Worm (Caenorhabditis elegans) whole organism, early embryonic: ENCODE data around the gene R13A1.10.
"Not testable (repeated sequence)": the region's sequence is repeated elsewhere in the genome, so short reads cannot be mapped to it uniquely, and the experiment has no call there.

Source experiments
- B0310.2 ChIP-seq: sonication (generic microtip); optimal IDR thresholded peaks from 2 replicates; lab custom pipeline; 2016; ENCODE audit warnings: mild to moderate bottlenecking, missing genetic modification characterization, missing compliant biosample characterization
- aly-1 ChIP-seq: sonication (generic microtip); optimal IDR thresholded peaks from 2 replicates; lab custom pipeline; 2016; ENCODE audit warnings: missing genetic modification characterization, missing compliant biosample characterization
- ama-1 ChIP-seq: fragments of 150-350 bp; optimal IDR thresholded peaks from 2 replicates; lab custom pipeline; 2014
- ets-7 ChIP-seq: sonication (generic microtip); optimal IDR thresholded peaks from 2 replicates; lab custom pipeline; 2016; ENCODE audit warnings: missing genotype, missing genetic modification characterization, missing compliant biosample characterization
- flt-1 ChIP-seq: fragments of 200-800 bp; sonication (Bioruptor generic); IDR thresholded peaks from 2 replicates; pipeline ENCODE4 v1.3.6; 2022; ENCODE audit warnings: missing genetic modification characterization, missing compliant biosample characterization
- hmbx-1 ChIP-seq: sonication (generic microtip); optimal IDR thresholded peaks from 2 replicates; lab custom pipeline; 2016; ENCODE audit warnings: mild to moderate bottlenecking, missing genetic modification characterization, missing compliant biosample characterization
- hmg-4 ChIP-seq: fragments of 200-800 bp; sonication (Bioruptor generic); optimal IDR thresholded peaks from 2 replicates; lab custom pipeline; 2018; ENCODE audit warnings: mild to moderate bottlenecking, missing genetic modification characterization, missing compliant biosample characterization
- pes-1 ChIP-seq: fragments of 200-800 bp; sonication (Bioruptor generic); IDR thresholded peaks from 2 replicates; pipeline ENCODE4 v1.3.6; 2022; ENCODE audit warnings: missing genetic modification reagents, missing genetic modification characterization, missing compliant biosample characterization
- scrt-1 ChIP-seq: fragments of 200-800 bp; sonication (Bioruptor generic); IDR thresholded peaks from 2 replicates; pipeline ENCODE4 v1.3.6; 2022; ENCODE audit warnings: missing genetic modification characterization, missing compliant biosample characterization
- sea-1 ChIP-seq: fragments of 200-800 bp; sonication (Bioruptor generic); conservative IDR thresholded peaks from 2 replicates; pipeline ENCODE4 v1.3.6; 2022; ENCODE audit warnings: missing genetic modification characterization, missing compliant biosample characterization
- tbx-11 ChIP-seq: fragments of 200-800 bp; sonication (Bioruptor generic); IDR thresholded peaks from 2 replicates; pipeline ENCODE4 v1.3.6; 2022; ENCODE audit warnings: missing genetic modification characterization, missing compliant biosample characterization
- tbx-37 ChIP-seq: fragments of 200-800 bp; sonication (Bioruptor generic); conservative IDR thresholded peaks from 2 replicates; pipeline ENCODE4 v1.3.6; 2022; ENCODE audit warnings: missing genetic modification reagents, missing genetic modification characterization, missing compliant biosample characterization
- tra-4 ChIP-seq: sonication (generic microtip); optimal IDR thresholded peaks from 2 replicates; lab custom pipeline; 2017; ENCODE audit warnings: missing genetic modification characterization, missing compliant biosample characterization

- TF ChIP-seq hmg-4 (GFP tag; lab: Kevin White, UChicago); ama-1 (lab: Kevin White, UChicago); tra-4 (tag; lab: Kevin White, UChicago); hmbx-1 (tag; lab: Kevin White, UChicago); tbx-11 (GFP tag; lab: Robert Waterston, UW); scrt-1; flt-1 (GFP tag; lab: Robert Waterston, UW); tbx-37 (GFP tag; lab: Robert Waterston, UW); B0310.2; aly-1 (tag; lab: Kevin White, UChicago); pes-1 (GFP tag; lab: Robert Waterston, UW); sea-1 (GFP tag; lab: Robert Waterston, UW); ets-7 (tag; lab: Kevin White, UChicago): not testable (repeated sequence)
These were observed 27.7 kb upstream of the R13A1.10 start, which contains the start of gene C06E4.5 for ce11 chrIV:7254690-7255089.
